Worm (Caenorhabditis elegans) whole organism, L4 larva: Measurements from ENCODE around the gene srh-28.
A peak's percentile ranks its signal among the peaks of the same experiment; 100 is the strongest.

Experiments
- F37D6.2 ChIP-seq: sonication (generic microtip); optimal IDR thresholded peaks from 2 replicates; lab custom pipeline; 2016; ENCODE audit warnings: mild to moderate bottlenecking, missing genetic modification characterization, missing compliant biosample characterization
- F49E8.2 ChIP-seq: sonication (generic microtip); optimal IDR thresholded peaks from 2 replicates; lab custom pipeline; 2016; ENCODE audit warnings: missing compliant biosample characterization, mild to moderate bottlenecking, missing genetic modification characterization, borderline replicate concordance
- R02D3.7 ChIP-seq: fragments of 150-350 bp; sonication (generic microtip); optimal IDR thresholded peaks from 3 replicates; lab custom pipeline; 2014; ENCODE audit warnings: missing biosample characterization, missing genetic modification characterization
- T20F7.1 ChIP-seq: fragments of 200-800 bp; sonication (Bioruptor generic); optimal IDR thresholded peaks from 2 replicates; lab custom pipeline; 2018; ENCODE audit warnings: mild to moderate bottlenecking, missing genetic modification characterization, missing compliant biosample characterization
- T26A8.4 ChIP-seq: fragments of 200-800 bp; sonication (Bioruptor generic); IDR thresholded peaks from 2 replicates; pipeline ENCODE4 v1.3.6; 2022; ENCODE audit warnings: missing genetic modification characterization, missing compliant biosample characterization
- Y105C5A.15 ChIP-seq: fragments of 200-800 bp; sonication (Bioruptor generic); IDR thresholded peaks from 2 replicates; pipeline ENCODE4 v1.3.6; 2022; ENCODE audit warnings: missing genetic modification characterization, missing compliant biosample characterization
- Y48G9A.11 ChIP-seq: fragments of 200-800 bp; sonication (Bioruptor generic); IDR thresholded peaks from 2 replicates; pipeline ENCODE4 v1.3.6; 2022; ENCODE audit warnings: missing genetic modification reagents, missing genetic modification characterization, missing compliant biosample characterization
- Y75B8A.6 ChIP-seq: fragments of 200-800 bp; sonication (Bioruptor generic); IDR thresholded peaks from 2 replicates; pipeline ENCODE4 v1.3.6; 2022; ENCODE audit warnings: missing genetic modification reagents, missing genetic modification characterization, missing compliant biosample characterization
- aha-1 ChIP-seq: fragments of 150-350 bp; peaks from one replicate; lab custom pipeline; 2014; ENCODE audit warnings: missing biosample characterization, missing genetic modification characterization
- aly-2 ChIP-seq: sonication (generic microtip); optimal IDR thresholded peaks from 2 replicates; lab custom pipeline; 2018; ENCODE audit warnings: missing biosample characterization, missing genetic modification characterization
- attf-4 ChIP-seq: sonication (generic microtip); optimal IDR thresholded peaks from 3 replicates; lab custom pipeline; 2017; ENCODE audit warnings: missing biosample characterization, missing genetic modification characterization
- ceh-20 ChIP-seq: fragments of 200-800 bp; sonication (Bioruptor generic); IDR thresholded peaks from 2 replicates; pipeline ENCODE4 v1.3.6; 2022; ENCODE audit warnings: missing genetic modification reagents, missing genetic modification characterization, missing compliant biosample characterization
- ceh-28 ChIP-seq: fragments of 150-350 bp; optimal IDR thresholded peaks from 2 replicates; lab custom pipeline; 2014; ENCODE audit warnings: missing biosample characterization, missing genetic modification reagents, missing genetic modification characterization
- ceh-32 ChIP-seq: sonication (generic microtip); optimal IDR thresholded peaks from 2 replicates; lab custom pipeline; 2016; ENCODE audit warnings: mild to moderate bottlenecking, missing genetic modification characterization, missing compliant biosample characterization; ENCODE audit not compliant: poor library complexity
- cey-2 ChIP-seq: sonication (generic microtip); optimal IDR thresholded peaks from 3 replicates; lab custom pipeline; 2017; ENCODE audit warnings: missing genetic modification characterization, mild to moderate bottlenecking, missing compliant biosample characterization, antibody characterized with exemption, borderline replicate concordance; ENCODE audit not compliant: insufficient read depth
- daf-16 ChIP-seq, 3 experiments: sonication (generic microtip); optimal IDR thresholded peaks; 2 replicates each; lab custom pipeline; 2016 to 2017; ENCODE audit warnings: missing genetic modification characterization in 3 of 3, missing genetic modification reagents in 3 of 3, mild to moderate bottlenecking in 2 of 3, missing compliant biosample characterization in 2 of 3, missing biosample characterization in 1 of 3, moderate library complexity in 1 of 3
- daf-19 ChIP-seq: fragments of 200-800 bp; sonication (Bioruptor generic); conservative IDR thresholded peaks from 2 replicates; pipeline ENCODE4 v1.3.6; 2022; ENCODE audit warnings: missing genetic modification characterization, missing compliant biosample characterization
- dmd-6 ChIP-seq: fragments of 200-800 bp; sonication (Bioruptor generic); IDR thresholded peaks from 2 replicates; pipeline ENCODE4 v1.3.6; 2022; ENCODE audit warnings: missing genetic modification reagents, missing genetic modification characterization, missing compliant biosample characterization
- dmd-8 ChIP-seq: fragments of 200-800 bp; sonication (Bioruptor generic); IDR thresholded peaks from 2 replicates; pipeline ENCODE4 v1.3.6; 2022; ENCODE audit warnings: missing genetic modification characterization, missing compliant biosample characterization
- dpl-1 ChIP-seq: fragments of 150-350 bp; optimal IDR thresholded peaks from 2 replicates; lab custom pipeline; 2014; ENCODE audit warnings: missing biosample characterization, missing genetic modification reagents, missing genetic modification characterization
- duxl-1 ChIP-seq: sonication (generic microtip); optimal IDR thresholded peaks from 2 replicates; lab custom pipeline; 2016; ENCODE audit warnings: mild to moderate bottlenecking, missing genetic modification characterization, moderate library complexity, missing compliant biosample characterization; ENCODE audit not compliant: poor library complexity
- fkh-10 ChIP-seq: fragments of 150-350 bp; optimal IDR thresholded peaks from 2 replicates; lab custom pipeline; 2014; ENCODE audit warnings: missing biosample characterization, missing genetic modification reagents, missing genetic modification characterization
- gei-8 ChIP-seq: fragments of 200-800 bp; sonication (Bioruptor generic); optimal IDR thresholded peaks from 2 replicates; lab custom pipeline; 2018; ENCODE audit warnings: mild to moderate bottlenecking, missing genetic modification characterization, missing compliant biosample characterization
- hlh-11 ChIP-seq: fragments of 200-800 bp; sonication (Bioruptor generic); optimal IDR thresholded peaks from 2 replicates; lab custom pipeline; 2018; ENCODE audit warnings: mild to moderate bottlenecking, missing genetic modification characterization, missing compliant biosample characterization
- hlh-30 ChIP-seq: sonication (generic microtip); optimal IDR thresholded peaks from 2 replicates; lab custom pipeline; 2017; ENCODE audit warnings: antibody characterized with exemption, mild to moderate bottlenecking, missing genetic modification characterization, missing compliant biosample characterization; ENCODE audit not compliant: insufficient read depth
- hmg-1.1 ChIP-seq: fragments of 200-800 bp; sonication (Bioruptor generic); IDR thresholded peaks from 2 replicates; pipeline ENCODE4 v1.3.6; 2022; ENCODE audit warnings: missing genetic modification reagents, missing genetic modification characterization, missing compliant biosample characterization
- lim-7 ChIP-seq: fragments of 200-800 bp; sonication (Bioruptor generic); IDR thresholded peaks from 2 replicates; pipeline ENCODE4 v1.3.6; 2022; ENCODE audit warnings: missing genetic modification characterization, missing compliant biosample characterization
- lin-15B ChIP-seq: fragments of 150-350 bp; sonication (generic microtip); optimal IDR thresholded peaks from 3 replicates; lab custom pipeline; 2014; ENCODE audit warnings: missing biosample characterization, missing genetic modification characterization
- lin-29 ChIP-seq: fragments of 200-800 bp; sonication (Bioruptor generic); IDR thresholded peaks from 2 replicates; pipeline ENCODE4 v1.3.6; 2022; ENCODE audit warnings: missing genetic modification reagents, missing genetic modification characterization, missing compliant biosample characterization
- lir-3 ChIP-seq: sonication (generic microtip); optimal IDR thresholded peaks from 2 replicates; lab custom pipeline; 2016; ENCODE audit warnings: mild to moderate bottlenecking, missing genetic modification characterization, missing compliant biosample characterization
- lsy-2 ChIP-seq, 2 experiments: fragments of 150-350 bp in 1 of 2; sonication (generic microtip) in 1 of 2; optimal IDR thresholded peaks; 2 replicates each; lab custom pipeline; 2014 to 2017; ENCODE audit warnings: missing biosample characterization in 2 of 2, missing genetic modification characterization in 2 of 2
- madf-5 ChIP-seq, 2 experiments: fragments of 200-800 bp; sonication (Bioruptor generic); IDR thresholded peaks; 2 replicates each; pipeline ENCODE4 v1.3.6; 2022; ENCODE audit warnings: missing compliant biosample characterization in 2 of 2, missing genetic modification characterization in 2 of 2
- mdl-1 ChIP-seq, 2 experiments: fragments of 150-350 bp in 1 of 2; sonication (generic microtip) in 1 of 2; optimal IDR thresholded peaks; 2 replicates each; lab custom pipeline; 2014 to 2017; ENCODE audit warnings: missing biosample characterization in 2 of 2, missing genetic modification characterization in 2 of 2
- mes-2 ChIP-seq: sonication (generic microtip); optimal IDR thresholded peaks from 2 replicates; lab custom pipeline; 2016; ENCODE audit warnings: missing genotype, mild to moderate bottlenecking, missing genetic modification characterization, missing compliant biosample characterization; ENCODE audit not compliant: poor library complexity, severe bottlenecking
- mxl-2 ChIP-seq: fragments of 200-800 bp; sonication (Bioruptor generic); conservative IDR thresholded peaks from 2 replicates; pipeline ENCODE4 v1.3.6; 2022; ENCODE audit warnings: missing genetic modification reagents, missing genetic modification characterization, missing compliant biosample characterization
- nhr-111 ChIP-seq: fragments of 200-800 bp; sonication (Bioruptor generic); optimal IDR thresholded peaks from 2 replicates; lab custom pipeline; 2018; ENCODE audit warnings: mild to moderate bottlenecking, missing genetic modification characterization, missing compliant biosample characterization
- nhr-25 ChIP-seq: sonication (generic microtip); optimal IDR thresholded peaks from 2 replicates; lab custom pipeline; 2017; ENCODE audit warnings: missing genetic modification characterization, mild to moderate bottlenecking, missing compliant biosample characterization, antibody characterized with exemption, moderate library complexity, borderline replicate concordance; ENCODE audit not compliant: insufficient read depth
- nhr-28 ChIP-seq: fragments of 150-350 bp; optimal IDR thresholded peaks from 2 replicates; lab custom pipeline; 2014; ENCODE audit warnings: missing biosample characterization, missing genetic modification characterization
- php-3 ChIP-seq: fragments of 200-800 bp; sonication (Bioruptor generic); IDR thresholded peaks from 2 replicates; pipeline ENCODE4 v1.3.6; 2022; ENCODE audit warnings: missing genetic modification reagents, missing genetic modification characterization, missing compliant biosample characterization
- pqm-1 ChIP-seq: sonication (generic microtip); optimal IDR thresholded peaks from 2 replicates; lab custom pipeline; 2017; ENCODE audit warnings: missing biosample characterization, missing genetic modification characterization
- sdz-12 ChIP-seq: fragments of 200-800 bp; sonication (Bioruptor generic); optimal IDR thresholded peaks from 2 replicates; lab custom pipeline; 2018; ENCODE audit warnings: mild to moderate bottlenecking, missing genetic modification characterization, missing compliant biosample characterization
- set-16 ChIP-seq: fragments of 200-800 bp; sonication (Bioruptor generic); IDR thresholded peaks from 2 replicates; pipeline ENCODE4 v1.3.6; 2022; ENCODE audit warnings: missing genetic modification reagents, missing genetic modification characterization, missing compliant biosample characterization
- skn-1 ChIP-seq: fragments of 150-350 bp; optimal IDR thresholded peaks from 2 replicates; lab custom pipeline; 2014; ENCODE audit warnings: missing biosample characterization, missing genetic modification characterization
- spr-3 ChIP-seq: fragments of 200-800 bp; sonication (Bioruptor generic); optimal IDR thresholded peaks from 2 replicates; lab custom pipeline; 2018; ENCODE audit warnings: mild to moderate bottlenecking, missing genetic modification characterization, missing compliant biosample characterization
- tag-97 ChIP-seq: fragments of 200-800 bp; sonication (Bioruptor generic); IDR thresholded peaks from 2 replicates; pipeline ENCODE4 v1.3.6; 2022; ENCODE audit warnings: missing genetic modification characterization, missing compliant biosample characterization
- unc-39 ChIP-seq: sonication (generic microtip); optimal IDR thresholded peaks from 2 replicates; lab custom pipeline; 2017; ENCODE audit warnings: missing biosample characterization, missing genetic modification characterization
- zfp-2 ChIP-seq: sonication (generic microtip); optimal IDR thresholded peaks from 2 replicates; lab custom pipeline; 2016; ENCODE audit warnings: mild to moderate bottlenecking, missing genetic modification characterization, missing compliant biosample characterization
- zip-11 ChIP-seq: fragments of 200-800 bp; sonication (Bioruptor generic); IDR thresholded peaks from 2 replicates; pipeline ENCODE4 v1.3.6; 2022; ENCODE audit warnings: missing genetic modification characterization, missing compliant biosample characterization
- zip-2 ChIP-seq: fragments of 150-350 bp; optimal IDR thresholded peaks from 2 replicates; lab custom pipeline; 2014; ENCODE audit warnings: missing biosample characterization, missing genetic modification characterization

srh-28 gene

ce11 chrV:6784853-6785492 lies 9.4 kb upstream of the srh-28 start, which contains the start of the genes spn-4 and spe-39:
Gene spn-4, minus strand, starts transcription at chrV:6784903.
Gene spe-39, plus strand, starts transcription at chrV:6785451.
- TF ChIP-seq hlh-11 (tag; lab: Kevin White, UChicago) (peak; percentile 39), daf-19 (no peak), lsy-2 (tag; optimal IDR thresholded peaks at IDR 0.05; lab: Kevin White, UChicago) (peak in 1 of 2 experiments; percentile 77), nhr-111 (no peak), sdz-12 (GFP tag; lab: Kevin White, UChicago) (no peak), madf-5 (GFP tag; IDR thresholded peaks at IDR 0.05; lab: Robert Waterston, UW) (no peak), fkh-10 (GFP tag; lab: Kevin White, UChicago) (peak; percentile 22), zfp-2 (no peak), F49E8.2 (tag; lab: Kevin White, UChicago) (peak; percentile 13), hlh-30 (tag; lab: Kevin White, UChicago) (no peak), ceh-32 (tag; lab: Kevin White, UChicago) (no peak), ceh-28 (tag; lab: Kevin White, UChicago) (no peak), aly-2 (tag; lab: Kevin White, UChicago) (no peak), mdl-1 (tag; optimal IDR thresholded peaks at IDR 0.05; lab: Kevin White, UChicago) (peak in 1 of 2 experiments; percentile 16), lim-7 (GFP tag; lab: Robert Waterston, UW) (no peak), lin-29 (no peak), mes-2 (tag; lab: Kevin White, UChicago) (peak; percentile 93), lin-15B (no peak), F37D6.2 (tag; lab: Kevin White, UChicago) (peak; percentile 2), set-16 (GFP tag; lab: Robert Waterston, UW) (no peak), R02D3.7 (tag; lab: Kevin White, UChicago) (no peak), zip-2 (no peak), nhr-25 (tag; lab: Kevin White, UChicago) (no peak), Y75B8A.6 (GFP tag; lab: Robert Waterston, UW) (no peak), spr-3 (GFP tag; lab: Kevin White, UChicago) (no peak), T20F7.1 (GFP tag; lab: Kevin White, UChicago) (peak; percentile 13), aha-1 (tag; lab: Kevin White, UChicago) (no peak), ceh-20 (GFP tag; lab: Robert Waterston, UW) (peak; percentile 47; the same call in 1 of the 2 replicates), hmg-1.1 (peak; percentile 70; the same call in 1 of the 2 replicates), nhr-28 (tag; lab: Kevin White, UChicago) (peak; percentile 1), duxl-1 (peak; percentile 57), Y105C5A.15 (GFP tag; lab: Robert Waterston, UW) (no peak), cey-2 (no peak), zip-11 (GFP tag; lab: Robert Waterston, UW) (no peak), php-3 (no peak), T26A8.4 (GFP tag; lab: Robert Waterston, UW) (peak; percentile 57), pqm-1 (no peak), Y48G9A.11 (GFP tag; lab: Robert Waterston, UW) (no peak), dmd-6 (GFP tag; lab: Robert Waterston, UW) (peak; percentile 53; the same call in 1 of the 2 replicates), skn-1 (tag; lab: Kevin White, UChicago) (no peak), gei-8 (GFP tag; lab: Kevin White, UChicago) (no peak), lir-3 (no peak), unc-39 (no peak), dpl-1 (GFP tag; lab: Kevin White, UChicago) (peak; percentile 94), dmd-8 (GFP tag; lab: Robert Waterston, UW) (no peak), daf-16 (GFP tag; optimal IDR thresholded peaks at IDR 0.05; lab: Kevin White, UChicago) (peak in 1 of 2 experiments; percentile 17), daf-16 (tag; optimal IDR thresholded peaks at IDR 0.05; lab: Kevin White, UChicago) (no peak), attf-4 (no peak), tag-97 (no peak), mxl-2 (GFP tag; lab: Robert Waterston, UW) (no peak)
